Worm (Caenorhabditis elegans) whole organism, L2 larva: ENCODE data around the gene T25E4.2.
"Not testable (repeated sequence)": the region's sequence is repeated elsewhere in the genome, so short reads cannot be mapped to it uniquely, and the experiment has no call there.

Source experiments
- ama-1 ChIP-seq: fragments of 150-350 bp; optimal IDR thresholded peaks from 2 replicates; lab custom pipeline; 2018; ENCODE audit warnings: inconsistent platforms
- blmp-1 ChIP-seq: sonication (generic microtip); optimal IDR thresholded peaks from 2 replicates; lab custom pipeline; 2017; ENCODE audit warnings: missing genetic modification characterization, mild to moderate bottlenecking, missing compliant biosample characterization, antibody characterized with exemption, moderate library complexity; ENCODE audit not compliant: insufficient read depth
- ceh-82 ChIP-seq: fragments of 150-350 bp; optimal IDR thresholded peaks from 2 replicates; lab custom pipeline; 2014; ENCODE audit warnings: missing biosample characterization, missing genetic modification characterization
- lin-11 ChIP-seq: fragments of 150-350 bp; sonication (generic microtip); optimal IDR thresholded peaks from 2 replicates; lab custom pipeline; 2014; ENCODE audit warnings: missing biosample characterization, missing genetic modification characterization, inconsistent platforms, mixed read lengths
- lsy-2 ChIP-seq, 2 experiments: fragments of 150-350 bp in 1 of 2; sonication (generic microtip) in 1 of 2; optimal IDR thresholded peaks; 2 replicates each; lab custom pipeline; 2014 to 2017; ENCODE audit warnings: missing biosample characterization in 2 of 2, missing genetic modification characterization in 2 of 2
- mab-5 ChIP-seq: fragments of 150-350 bp; optimal IDR thresholded peaks from 2 replicates; lab custom pipeline; 2014; ENCODE audit warnings: missing biosample characterization, missing genetic modification characterization
- mdl-1 ChIP-seq, 2 experiments: fragments of 150-350 bp in 1 of 2; sonication (generic microtip) in 1 of 2; optimal IDR thresholded peaks; 2 replicates each; lab custom pipeline; 2017; ENCODE audit warnings: missing biosample characterization in 2 of 2, missing genetic modification characterization in 2 of 2
- nhr-10 ChIP-seq: sonication (generic microtip); optimal IDR thresholded peaks from 2 replicates; lab custom pipeline; 2017; ENCODE audit warnings: missing biosample characterization, missing genetic modification characterization
- nhr-25 ChIP-seq: fragments of 150-350 bp; sonication (generic microtip); optimal IDR thresholded peaks from 3 replicates; lab custom pipeline; 2014; ENCODE audit warnings: missing biosample characterization, missing genetic modification characterization
- skn-1 ChIP-seq: sonication (generic microtip); optimal IDR thresholded peaks from 2 replicates; lab custom pipeline; 2017; ENCODE audit warnings: missing biosample characterization, missing genetic modification characterization
- unc-62 ChIP-seq: fragments of 150-350 bp; optimal IDR thresholded peaks from 2 replicates; lab custom pipeline; 2014; ENCODE audit warnings: missing biosample characterization, missing genetic modification reagents, missing genetic modification characterization
- ztf-4 ChIP-seq: fragments of 150-350 bp; optimal IDR thresholded peaks from 2 replicates; lab custom pipeline; 2014; ENCODE audit warnings: missing biosample characterization, missing genetic modification characterization

DNA sequence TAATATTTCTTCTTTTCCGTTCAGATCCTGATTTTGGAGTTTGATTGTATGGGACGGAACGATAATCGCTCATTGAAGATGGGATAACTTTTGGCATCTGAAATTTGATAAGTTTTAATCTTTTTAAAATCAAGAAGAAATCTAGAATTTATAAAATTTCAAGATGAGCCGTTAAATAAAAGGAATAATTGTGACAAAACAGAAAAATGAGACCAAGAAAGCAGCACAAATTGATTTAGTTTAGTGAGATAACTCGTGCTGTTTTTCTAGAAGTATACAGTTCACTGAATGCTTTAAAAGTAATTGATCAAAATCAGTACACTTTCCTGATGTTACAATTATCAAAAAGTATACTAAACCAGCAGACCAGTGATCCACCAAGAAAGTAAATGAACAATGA, 42.1 kb downstream of the T25E4.2 start, which contains the start of gene hlh-27:
- TF ChIP-seq mdl-1 (tag; optimal IDR thresholded peaks at IDR 0.05; lab: Kevin White, UChicago); ama-1; blmp-1 (tag; lab: Kevin White, UChicago); ztf-4 (tag; lab: Kevin White, UChicago); nhr-25 (tag; lab: Kevin White, UChicago); ceh-82 (tag; lab: Kevin White, UChicago); mab-5 (tag; lab: Kevin White, UChicago); skn-1 (tag; lab: Kevin White, UChicago); nhr-10; unc-62; lin-11 (tag; lab: Kevin White, UChicago); lsy-2 (tag; optimal IDR thresholded peaks at IDR 0.05; lab: Kevin White, UChicago): not testable (repeated sequence)
